Worm (Caenorhabditis elegans) whole organism, late embryonic: Measurements from ENCODE around the gene C56C10.7.

Experiments
- C08G9.2 ChIP-seq: sonication (generic microtip); optimal IDR thresholded peaks from 2 replicates; lab custom pipeline; 2016; ENCODE audit warnings: mild to moderate bottlenecking, missing genetic modification characterization, moderate library complexity, missing compliant biosample characterization
- C38D4.7 ChIP-seq: fragments of 200-800 bp; sonication (Bioruptor generic); optimal IDR thresholded peaks from 2 replicates; lab custom pipeline; 2018; ENCODE audit warnings: mild to moderate bottlenecking, missing genetic modification characterization, moderate library complexity, missing compliant biosample characterization
- F13H6.1 ChIP-seq: sonication (generic microtip); optimal IDR thresholded peaks from 2 replicates; lab custom pipeline; 2016; ENCODE audit warnings: missing genetic modification characterization, missing compliant biosample characterization
- K09A11.1 ChIP-seq: sonication (generic microtip); optimal IDR thresholded peaks from 2 replicates; lab custom pipeline; 2017; ENCODE audit warnings: antibody characterized with exemption, mild to moderate bottlenecking, missing genetic modification characterization, missing compliant biosample characterization; ENCODE audit not compliant: insufficient read depth
- ahr-1 ChIP-seq: sonication (generic microtip); optimal IDR thresholded peaks from 2 replicates; lab custom pipeline; 2016; ENCODE audit warnings: missing genetic modification characterization, missing compliant biosample characterization
- ceh-2 ChIP-seq: sonication (generic microtip); optimal IDR thresholded peaks from 2 replicates; lab custom pipeline; 2016; ENCODE audit warnings: missing genotype, missing genetic modification characterization, missing compliant biosample characterization
- ceh-24 ChIP-seq: sonication (generic microtip); optimal IDR thresholded peaks from 2 replicates; lab custom pipeline; 2016; ENCODE audit warnings: mild to moderate bottlenecking, missing genetic modification characterization, missing compliant biosample characterization
- ceh-31 ChIP-seq: sonication (generic microtip); optimal IDR thresholded peaks from 2 replicates; lab custom pipeline; 2016; ENCODE audit warnings: missing genetic modification characterization, missing compliant biosample characterization
- ceh-34 ChIP-seq: sonication (generic microtip); optimal IDR thresholded peaks from 2 replicates; lab custom pipeline; 2016; ENCODE audit warnings: mild to moderate bottlenecking, missing genetic modification characterization, missing compliant biosample characterization
- ceh-45 ChIP-seq: fragments of 200-800 bp; sonication (Bioruptor generic); IDR thresholded peaks from 2 replicates; pipeline ENCODE4 v1.3.6; 2022; ENCODE audit warnings: missing genetic modification reagents, missing genetic modification characterization, missing compliant biosample characterization
- ceh-48 ChIP-seq: sonication (generic microtip); optimal IDR thresholded peaks from 2 replicates; lab custom pipeline; 2016; ENCODE audit warnings: missing genetic modification characterization, inconsistent platforms, missing compliant biosample characterization
- che-1 ChIP-seq: sonication (generic microtip); optimal IDR thresholded peaks from 2 replicates; lab custom pipeline; 2016; ENCODE audit warnings: mild to moderate bottlenecking, missing genetic modification characterization, missing compliant biosample characterization
- dve-1 ChIP-seq: sonication (generic microtip); optimal IDR thresholded peaks from 2 replicates; lab custom pipeline; 2017; ENCODE audit warnings: antibody characterized with exemption, mild to moderate bottlenecking, missing genetic modification characterization, missing compliant biosample characterization
- eyg-1 ChIP-seq: sonication (generic microtip); optimal IDR thresholded peaks from 2 replicates; lab custom pipeline; 2016; ENCODE audit warnings: missing genotype, missing genetic modification characterization, missing compliant biosample characterization
- fax-1 ChIP-seq: sonication (generic microtip); optimal IDR thresholded peaks from 2 replicates; lab custom pipeline; 2016; ENCODE audit warnings: missing genotype, missing genetic modification characterization, missing compliant biosample characterization
- fkh-10 ChIP-seq: fragments of 150-350 bp; optimal IDR thresholded peaks from 2 replicates; lab custom pipeline; 2014; ENCODE audit warnings: missing biosample characterization, missing genetic modification reagents, missing genetic modification characterization
- fkh-6 ChIP-seq: sonication (generic microtip); optimal IDR thresholded peaks from 2 replicates; lab custom pipeline; 2016; ENCODE audit warnings: missing genetic modification characterization, missing compliant biosample characterization
- hlh-13 ChIP-seq: fragments of 200-800 bp; sonication (Bioruptor generic); optimal IDR thresholded peaks from 2 replicates; lab custom pipeline; 2018; ENCODE audit warnings: mild to moderate bottlenecking, missing genetic modification characterization, missing compliant biosample characterization
- hlh-15 ChIP-seq: sonication (generic microtip); optimal IDR thresholded peaks from 2 replicates; lab custom pipeline; 2016; ENCODE audit warnings: missing genetic modification characterization, missing compliant biosample characterization
- hlh-30 ChIP-seq: sonication (generic microtip); optimal IDR thresholded peaks from 2 replicates; lab custom pipeline; 2017; ENCODE audit warnings: antibody characterized with exemption, missing genetic modification characterization, missing compliant biosample characterization; ENCODE audit not compliant: insufficient read depth
- lin-11 ChIP-seq: fragments of 200-800 bp; sonication (Bioruptor generic); optimal IDR thresholded peaks from 2 replicates; lab custom pipeline; 2018; ENCODE audit warnings: mild to moderate bottlenecking, missing genetic modification characterization, missing compliant biosample characterization
- madf-2 ChIP-seq: sonication (generic microtip); optimal IDR thresholded peaks from 2 replicates; lab custom pipeline; 2017; ENCODE audit warnings: missing genetic modification characterization, missing compliant biosample characterization
- nfya-1 ChIP-seq: sonication (generic microtip); optimal IDR thresholded peaks from 2 replicates; lab custom pipeline; 2017; ENCODE audit warnings: missing genetic modification characterization, mild to moderate bottlenecking, missing compliant biosample characterization, antibody characterized with exemption, moderate library complexity
- nhr-11 ChIP-seq: fragments of 150-350 bp; optimal IDR thresholded peaks from 2 replicates; lab custom pipeline; 2014; ENCODE audit warnings: missing biosample characterization, missing genetic modification characterization
- pax-1 ChIP-seq: fragments of 150-350 bp; optimal IDR thresholded peaks from 2 replicates; lab custom pipeline; 2014; ENCODE audit warnings: missing biosample characterization, missing genetic modification characterization
- pha-2 ChIP-seq: sonication (generic microtip); optimal IDR thresholded peaks from 2 replicates; lab custom pipeline; 2017; ENCODE audit warnings: mild to moderate bottlenecking, missing genetic modification characterization, missing compliant biosample characterization
- pha-4 ChIP-seq: fragments of 150-350 bp; optimal IDR thresholded peaks from 2 replicates; lab custom pipeline; 2018; ENCODE audit warnings: missing biosample characterization, missing genetic modification reagents, missing genetic modification characterization
- pqm-1 ChIP-seq: sonication (generic microtip); optimal IDR thresholded peaks from 2 replicates; lab custom pipeline; 2016; ENCODE audit warnings: missing genetic modification characterization, missing compliant biosample characterization
- rnt-1 ChIP-seq: sonication (generic microtip); optimal IDR thresholded peaks from 2 replicates; lab custom pipeline; 2016; ENCODE audit warnings: missing genetic modification characterization, missing compliant biosample characterization
- sox-4 ChIP-seq: sonication (generic microtip); optimal IDR thresholded peaks from 2 replicates; lab custom pipeline; 2017; ENCODE audit warnings: mild to moderate bottlenecking, missing genetic modification characterization, inconsistent platforms, missing compliant biosample characterization
- syd-9 ChIP-seq: sonication (generic microtip); optimal IDR thresholded peaks from 2 replicates; lab custom pipeline; 2016; ENCODE audit warnings: mild to moderate bottlenecking, missing genetic modification characterization, moderate library complexity, missing compliant biosample characterization
- tbx-2 ChIP-seq: sonication (generic microtip); optimal IDR thresholded peaks from 2 replicates; lab custom pipeline; 2016; ENCODE audit warnings: missing genetic modification characterization, missing compliant biosample characterization
- tbx-7 ChIP-seq: sonication (generic microtip); optimal IDR thresholded peaks from 2 replicates; lab custom pipeline; 2016; ENCODE audit warnings: missing genotype, missing genetic modification characterization, missing compliant biosample characterization
- ttx-3 ChIP-seq: sonication (generic microtip); optimal IDR thresholded peaks from 2 replicates; lab custom pipeline; 2016; ENCODE audit warnings: missing genetic modification reagents, missing genetic modification characterization, missing compliant biosample characterization
- unc-42 ChIP-seq: sonication (generic microtip); optimal IDR thresholded peaks from 2 replicates; lab custom pipeline; 2016; ENCODE audit warnings: missing genotype, missing genetic modification characterization, missing compliant biosample characterization
- unc-55 ChIP-seq: sonication (generic microtip); optimal IDR thresholded peaks from 2 replicates; lab custom pipeline; 2017; ENCODE audit warnings: missing biosample characterization, missing genetic modification reagents, missing genetic modification characterization
- unc-86 ChIP-seq: sonication (generic microtip); optimal IDR thresholded peaks from 2 replicates; lab custom pipeline; 2016; ENCODE audit warnings: missing genetic modification characterization, missing compliant biosample characterization
- ztf-16 ChIP-seq: sonication (generic microtip); optimal IDR thresholded peaks from 2 replicates; lab custom pipeline; 2017; ENCODE audit warnings: missing genetic modification characterization, missing compliant biosample characterization

The C56C10.7 gene

DNA sequence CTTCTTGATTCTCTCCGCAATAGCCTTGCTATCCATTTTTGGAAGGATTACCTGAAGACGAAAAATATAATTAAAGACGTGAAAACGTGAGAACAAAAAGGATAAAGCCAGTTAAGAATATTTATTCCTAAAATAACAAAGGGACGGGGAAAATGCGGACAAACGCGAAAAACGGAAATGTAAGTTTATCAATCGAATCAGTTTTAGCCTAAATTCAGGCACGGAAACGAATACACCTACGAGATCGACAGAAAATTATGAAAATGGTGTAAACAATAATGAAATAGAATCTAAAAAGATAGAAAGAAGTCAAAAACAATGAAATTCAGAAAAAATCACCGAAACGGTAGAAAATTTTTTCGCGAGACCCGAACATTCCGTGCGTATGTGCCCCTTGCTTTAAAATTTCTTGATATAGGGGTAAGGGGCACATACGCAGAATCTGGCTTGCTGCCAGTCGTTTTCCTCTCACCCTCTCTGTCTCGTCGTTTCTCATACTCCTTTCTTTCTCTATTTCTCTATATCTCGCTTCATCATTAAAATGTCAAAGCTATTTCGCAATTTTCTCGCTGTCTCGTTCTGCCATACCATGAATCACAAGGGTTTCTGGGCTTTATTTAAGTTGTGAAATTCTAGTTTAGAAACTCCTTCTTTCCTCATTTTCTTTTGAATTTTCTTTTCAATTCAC is 1.4 kb upstream of the C56C10.7 start, which contains the start of gene icd-1 (continued):
- no peak for TF ChIP-seq tbx-7 (tag; lab: Kevin White, UChicago)
- no peak for TF ChIP-seq ztf-16 (tag; lab: Kevin White, UChicago)
- TF ChIP-seq sox-4 = no peak
- TF ChIP-seq C08G9.2 = peak; percentile 7
- no peak for TF ChIP-seq che-1 (tag; lab: Kevin White, UChicago)
- no peak for TF ChIP-seq hlh-13 (GFP tag; lab: Kevin White, UChicago)
- no peak for TF ChIP-seq ceh-45 (GFP tag; lab: Robert Waterston, UW)
- peak; percentile 84 for TF ChIP-seq dve-1
- TF ChIP-seq ttx-3 (tag; lab: Kevin White, UChicago) = no peak
- TF ChIP-seq ceh-34 (tag; lab: Kevin White, UChicago) = peak; percentile 79
- TF ChIP-seq madf-2 (tag; lab: Kevin White, UChicago) = no peak
- peak; percentile 54 for TF ChIP-seq syd-9 (tag; lab: Kevin White, UChicago)
- peak; percentile 74 for TF ChIP-seq unc-42 (tag; lab: Kevin White, UChicago)
- no peak for TF ChIP-seq eyg-1
- TF ChIP-seq fkh-6 (tag; lab: Kevin White, UChicago) = no peak
- TF ChIP-seq unc-55 = peak; percentile 97
- peak; percentile 66 for TF ChIP-seq nhr-11 (tag; lab: Kevin White, UChicago)

ce11 chrII:6582758-6583157 is 4.6 kb downstream of the C56C10.7 start, which contains the start of gene C56C10.4:
TSS of gene C56C10.4 (plus strand) at chrII:6583058.
- TF ChIP-seq rnt-1 (tag; lab: Kevin White, UChicago) (no peak), unc-86 (no peak), syd-9 (tag; lab: Kevin White, UChicago) (no peak)

- TF ChIP-seq unc-55 (no peak), tbx-2 (tag; lab: Kevin White, UChicago) (no peak), ahr-1 (tag; lab: Kevin White, UChicago) (no peak), K09A11.1 (tag; lab: Kevin White, UChicago) (no peak), fkh-10 (no peak), ceh-24 (tag; lab: Kevin White, UChicago) (no peak), F13H6.1 (tag; lab: Kevin White, UChicago) (no peak), ceh-2 (tag; lab: Kevin White, UChicago) (no peak)
Observed at ce11 chrII:6581236-6581635, 6.1 kb downstream of the C56C10.7 start, which contains the start of gene C56C10.6. TSS of gene C56C10.6 (minus strand) at chrII:6581336.

DNA sequence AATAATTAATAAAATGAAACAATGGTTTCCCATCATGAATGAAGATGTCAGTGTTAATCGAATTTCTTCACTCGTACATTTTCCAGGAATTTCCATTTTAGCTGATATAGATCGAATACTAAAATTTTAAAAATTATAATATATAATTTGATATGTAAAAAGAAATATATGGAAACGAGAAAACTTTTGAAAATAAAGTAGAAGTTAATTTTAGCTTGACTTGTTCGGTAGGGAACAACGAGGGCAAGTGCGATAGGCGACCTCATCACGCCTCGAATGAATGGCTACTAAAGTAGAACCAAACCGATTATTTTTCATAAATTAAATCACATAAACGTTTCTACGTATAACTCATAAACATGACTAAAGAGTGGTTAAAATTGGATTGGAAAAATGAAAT is 9.0 kb downstream of the C56C10.7 start, which contains the start of gene sra-31:
sra-31 (minus strand) TSS at position 101 of the 400 bp plus-strand sequence.
- TF ChIP-seq pha-4 = no peak
- no peak for TF ChIP-seq nfya-1
- no peak for TF ChIP-seq pqm-1 (tag; lab: Kevin White, UChicago)
- no peak for TF ChIP-seq sox-4
- no peak for TF ChIP-seq C38D4.7 (GFP tag; lab: Kevin White, UChicago)
- TF ChIP-seq ceh-2 (tag; lab: Kevin White, UChicago) = no peak
- TF ChIP-seq hlh-15 (tag; lab: Kevin White, UChicago) = no peak
- TF ChIP-seq fax-1 = no peak
- TF ChIP-seq ceh-48 (tag; lab: Kevin White, UChicago) = no peak

DNA sequence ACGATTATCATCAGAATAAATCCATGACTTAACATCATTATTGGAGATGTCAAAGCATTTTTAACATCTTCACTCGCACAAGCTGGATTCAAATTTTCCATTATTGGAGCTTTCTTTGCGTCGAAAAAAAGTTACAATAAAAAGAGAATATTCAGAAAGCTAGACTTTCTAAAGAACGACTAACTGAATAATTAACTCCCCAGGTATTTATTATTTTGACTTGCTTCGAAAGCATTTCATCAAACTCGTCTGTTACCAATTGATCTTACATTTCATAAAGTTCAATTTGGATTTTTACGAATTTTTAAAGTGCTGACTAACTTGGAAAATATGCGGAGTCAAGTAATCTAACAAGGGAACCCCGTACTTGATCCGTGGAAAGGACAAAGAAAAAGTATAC is 11.7 kb downstream of the C56C10.7 start, which contains the start of gene sra-29:
sra-29 (minus strand) TSS at position 101 of the 400 bp plus-strand sequence.
- no peak for TF ChIP-seq pax-1 (tag; lab: Kevin White, UChicago)
- no peak for TF ChIP-seq lin-11 (tag; lab: Kevin White, UChicago)
- TF ChIP-seq che-1 (tag; lab: Kevin White, UChicago) = no peak
- TF ChIP-seq tbx-2 (tag; lab: Kevin White, UChicago) = no peak
- TF ChIP-seq hlh-13 (GFP tag; lab: Kevin White, UChicago) = no peak
- TF ChIP-seq ceh-31 (tag; lab: Kevin White, UChicago) = no peak
- no peak for TF ChIP-seq hlh-30 (tag; lab: Kevin White, UChicago)
- no peak for TF ChIP-seq pha-2 (tag; lab: Kevin White, UChicago)
- no peak for TF ChIP-seq eyg-1
